Worm (Caenorhabditis elegans) whole organism, early embryonic: Measurements from ENCODE around the gene ttr-36.

Source experiments
- B0310.2 ChIP-seq: sonication (generic microtip); optimal IDR thresholded peaks from 2 replicates; lab custom pipeline; 2016; ENCODE audit warnings: mild to moderate bottlenecking, missing genetic modification characterization, missing compliant biosample characterization
- F13C5.2 ChIP-seq: sonication (generic microtip); optimal IDR thresholded peaks from 2 replicates; lab custom pipeline; 2017; ENCODE audit warnings: mild to moderate bottlenecking, missing genetic modification characterization, inconsistent platforms, missing compliant biosample characterization
- aly-1 ChIP-seq: sonication (generic microtip); optimal IDR thresholded peaks from 2 replicates; lab custom pipeline; 2016; ENCODE audit warnings: missing genetic modification characterization, missing compliant biosample characterization
- ama-1 ChIP-seq: fragments of 150-350 bp; optimal IDR thresholded peaks from 2 replicates; lab custom pipeline; 2014
- ceh-13 ChIP-seq: fragments of 200-800 bp; sonication (Bioruptor generic); optimal IDR thresholded peaks from 2 replicates; lab custom pipeline; 2018; ENCODE audit warnings: mild to moderate bottlenecking, missing genetic modification characterization, missing compliant biosample characterization
- ceh-36 ChIP-seq: sonication (generic microtip); optimal IDR thresholded peaks from 2 replicates; lab custom pipeline; 2016; ENCODE audit warnings: missing genetic modification characterization, inconsistent platforms, missing compliant biosample characterization
- ets-7 ChIP-seq: sonication (generic microtip); optimal IDR thresholded peaks from 2 replicates; lab custom pipeline; 2016; ENCODE audit warnings: missing genotype, missing genetic modification characterization, missing compliant biosample characterization
- flt-1 ChIP-seq: fragments of 200-800 bp; sonication (Bioruptor generic); IDR thresholded peaks from 2 replicates; pipeline ENCODE4 v1.3.6; 2022; ENCODE audit warnings: missing genetic modification characterization, missing compliant biosample characterization
- hmbx-1 ChIP-seq: sonication (generic microtip); optimal IDR thresholded peaks from 2 replicates; lab custom pipeline; 2016; ENCODE audit warnings: mild to moderate bottlenecking, missing genetic modification characterization, missing compliant biosample characterization
- hmg-4 ChIP-seq: fragments of 200-800 bp; sonication (Bioruptor generic); optimal IDR thresholded peaks from 2 replicates; lab custom pipeline; 2018; ENCODE audit warnings: mild to moderate bottlenecking, missing genetic modification characterization, missing compliant biosample characterization
- hnd-1 ChIP-seq: sonication (generic microtip); optimal IDR thresholded peaks from 2 replicates; lab custom pipeline; 2016; ENCODE audit warnings: missing genetic modification characterization, missing compliant biosample characterization
- pes-1 ChIP-seq: fragments of 200-800 bp; sonication (Bioruptor generic); IDR thresholded peaks from 2 replicates; pipeline ENCODE4 v1.3.6; 2022; ENCODE audit warnings: missing genetic modification reagents, missing genetic modification characterization, missing compliant biosample characterization
- scrt-1 ChIP-seq: fragments of 200-800 bp; sonication (Bioruptor generic); IDR thresholded peaks from 2 replicates; pipeline ENCODE4 v1.3.6; 2022; ENCODE audit warnings: missing genetic modification characterization, missing compliant biosample characterization
- sea-1 ChIP-seq: fragments of 200-800 bp; sonication (Bioruptor generic); conservative IDR thresholded peaks from 2 replicates; pipeline ENCODE4 v1.3.6; 2022; ENCODE audit warnings: missing genetic modification characterization, missing compliant biosample characterization
- tbx-11 ChIP-seq: fragments of 200-800 bp; sonication (Bioruptor generic); IDR thresholded peaks from 2 replicates; pipeline ENCODE4 v1.3.6; 2022; ENCODE audit warnings: missing genetic modification characterization, missing compliant biosample characterization
- tbx-37 ChIP-seq: fragments of 200-800 bp; sonication (Bioruptor generic); conservative IDR thresholded peaks from 2 replicates; pipeline ENCODE4 v1.3.6; 2022; ENCODE audit warnings: missing genetic modification reagents, missing genetic modification characterization, missing compliant biosample characterization
- tra-4 ChIP-seq: sonication (generic microtip); optimal IDR thresholded peaks from 2 replicates; lab custom pipeline; 2017; ENCODE audit warnings: missing genetic modification characterization, missing compliant biosample characterization

Gene ttr-36

DNA sequence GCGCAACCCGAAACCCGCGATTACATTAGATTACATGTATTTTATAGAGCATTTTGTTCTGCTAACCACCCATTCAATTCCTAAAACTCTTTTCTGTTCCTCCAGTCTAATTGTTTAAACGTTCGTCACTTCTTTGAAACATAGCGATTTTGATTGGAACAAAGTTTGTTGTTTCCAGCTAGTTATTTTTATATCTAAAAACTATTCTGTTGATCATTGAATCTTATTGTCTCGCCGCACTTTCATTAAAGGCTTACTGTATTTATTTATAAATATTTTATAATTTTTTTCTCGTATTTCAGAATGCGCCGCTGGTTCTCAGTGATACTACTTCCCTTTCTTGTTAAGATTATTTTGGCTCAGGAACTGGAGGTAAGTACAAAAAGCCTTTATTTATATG lies 32.0 kb downstream of the ttr-36 start, which contains the start of gene T14E8.2:
TSS of gene T14E8.2 (plus strand) at position 301 of the 400 bp plus-strand sequence.
- no peak for TF ChIP-seq pes-1
- no peak for TF ChIP-seq tbx-37
- TF ChIP-seq tbx-11 (GFP tag; lab: Robert Waterston, UW): no peak
- no peak for TF ChIP-seq ceh-13 (GFP tag; lab: Kevin White, UChicago)
- no peak for TF ChIP-seq ets-7 (tag; lab: Kevin White, UChicago)
- TF ChIP-seq B0310.2: no peak
- TF ChIP-seq hmbx-1 (tag; lab: Kevin White, UChicago): no peak
- no peak for TF ChIP-seq hnd-1 (tag; lab: Kevin White, UChicago)
- TF ChIP-seq flt-1 (GFP tag; lab: Robert Waterston, UW): no peak

DNA sequence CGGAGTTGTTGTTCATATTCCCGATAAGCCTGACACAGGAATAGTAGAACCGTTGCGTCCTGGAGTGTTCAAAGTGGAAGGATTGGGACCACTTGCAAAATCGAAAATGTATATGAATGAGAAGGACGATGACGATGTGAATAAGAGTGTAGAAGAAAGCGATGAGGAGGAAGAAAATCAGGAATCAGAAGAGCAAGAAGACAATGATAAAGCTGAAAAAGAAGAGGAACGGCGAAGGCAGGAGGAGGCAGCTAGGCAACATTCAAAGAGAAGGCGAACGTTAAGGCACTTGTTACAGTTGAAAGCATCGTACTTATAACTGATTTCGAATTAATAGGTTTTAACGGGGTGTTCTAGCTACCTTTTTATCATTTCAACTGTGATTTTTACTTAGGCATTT lies 32.9 kb downstream of the ttr-36 start:
- TF ChIP-seq tbx-11 (GFP tag; lab: Robert Waterston, UW): no peak
- no peak for TF ChIP-seq ceh-36 (tag; lab: Kevin White, UChicago)
- TF ChIP-seq ama-1 (lab: Kevin White, UChicago): no peak

DNA sequence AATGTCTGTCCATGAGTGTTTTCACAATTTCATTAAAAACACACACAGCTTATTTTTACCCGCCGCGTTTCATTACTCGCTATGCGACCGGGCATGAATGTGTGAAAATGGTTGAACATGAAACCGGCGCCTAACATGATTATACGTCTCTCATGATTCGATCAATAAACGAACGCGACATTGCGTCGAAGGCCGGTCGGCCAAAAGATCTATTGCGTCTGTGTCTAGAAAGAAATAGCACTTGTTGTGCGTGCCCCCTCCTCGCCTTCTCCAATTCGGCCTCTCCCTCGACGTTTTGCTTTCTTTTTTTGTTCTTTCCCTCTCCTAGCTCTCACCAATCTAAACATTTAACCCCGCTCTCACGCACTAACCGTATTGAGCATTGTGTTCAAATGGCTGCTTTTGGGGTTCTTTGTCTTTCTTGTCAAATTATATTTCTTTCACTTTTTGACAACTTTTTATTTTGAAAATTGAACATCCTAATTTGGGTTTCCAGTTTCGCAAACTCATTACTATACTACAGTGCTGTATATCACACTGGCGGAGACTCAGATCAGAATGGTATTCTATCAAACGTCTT lies 40.4 kb downstream of the ttr-36 start:
- no peak for TF ChIP-seq flt-1 (GFP tag; lab: Robert Waterston, UW)
- no peak for TF ChIP-seq F13C5.2
- TF ChIP-seq sea-1 (GFP tag; lab: Robert Waterston, UW): no peak
- TF ChIP-seq ceh-36 (tag; lab: Kevin White, UChicago): no peak
- no peak for TF ChIP-seq hmg-4
- TF ChIP-seq hmbx-1 (tag; lab: Kevin White, UChicago): no peak
- TF ChIP-seq aly-1 (tag; lab: Kevin White, UChicago): no peak
- no peak for TF ChIP-seq ets-7 (tag; lab: Kevin White, UChicago)
- no peak for TF ChIP-seq tra-4 (tag; lab: Kevin White, UChicago)
- no peak for TF ChIP-seq scrt-1

DNA sequence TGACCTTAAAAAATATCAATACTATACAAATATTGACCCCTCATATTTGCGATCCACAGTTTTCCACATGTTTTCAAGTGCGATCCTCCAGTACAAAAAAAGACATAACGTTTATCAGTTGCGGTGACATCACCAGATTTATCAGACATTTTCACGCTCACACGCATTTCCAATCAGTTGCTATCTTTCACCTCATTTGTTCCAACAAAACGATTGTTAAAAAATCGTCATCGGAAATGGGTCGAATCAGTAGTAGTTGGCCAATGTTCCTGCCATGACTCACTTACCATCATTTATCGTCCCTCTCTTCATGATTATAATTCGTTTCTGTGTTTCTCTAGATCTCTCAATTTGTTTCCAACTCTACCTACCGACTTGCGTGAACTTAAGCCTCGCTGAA lies 41.0 kb downstream of the ttr-36 start:
- TF ChIP-seq sea-1 (GFP tag; lab: Robert Waterston, UW): no peak
- no peak for TF ChIP-seq ama-1 (lab: Kevin White, UChicago)
- TF ChIP-seq pes-1: no peak
- no peak for TF ChIP-seq tra-4 (tag; lab: Kevin White, UChicago)
- TF ChIP-seq ets-7 (tag; lab: Kevin White, UChicago): no peak
- no peak for TF ChIP-seq ceh-36 (tag; lab: Kevin White, UChicago)
- no peak for TF ChIP-seq scrt-1
- TF ChIP-seq F13C5.2: no peak
- TF ChIP-seq hmbx-1 (tag; lab: Kevin White, UChicago): no peak
- TF ChIP-seq flt-1 (GFP tag; lab: Robert Waterston, UW): no peak
- no peak for TF ChIP-seq aly-1 (tag; lab: Kevin White, UChicago)
- no peak for TF ChIP-seq B0310.2
- TF ChIP-seq ceh-13 (GFP tag; lab: Kevin White, UChicago): no peak
- no peak for TF ChIP-seq hmg-4
- no peak for TF ChIP-seq tbx-37
- TF ChIP-seq hnd-1 (tag; lab: Kevin White, UChicago): no peak
- TF ChIP-seq tbx-11 (GFP tag; lab: Robert Waterston, UW): no peak

DNA sequence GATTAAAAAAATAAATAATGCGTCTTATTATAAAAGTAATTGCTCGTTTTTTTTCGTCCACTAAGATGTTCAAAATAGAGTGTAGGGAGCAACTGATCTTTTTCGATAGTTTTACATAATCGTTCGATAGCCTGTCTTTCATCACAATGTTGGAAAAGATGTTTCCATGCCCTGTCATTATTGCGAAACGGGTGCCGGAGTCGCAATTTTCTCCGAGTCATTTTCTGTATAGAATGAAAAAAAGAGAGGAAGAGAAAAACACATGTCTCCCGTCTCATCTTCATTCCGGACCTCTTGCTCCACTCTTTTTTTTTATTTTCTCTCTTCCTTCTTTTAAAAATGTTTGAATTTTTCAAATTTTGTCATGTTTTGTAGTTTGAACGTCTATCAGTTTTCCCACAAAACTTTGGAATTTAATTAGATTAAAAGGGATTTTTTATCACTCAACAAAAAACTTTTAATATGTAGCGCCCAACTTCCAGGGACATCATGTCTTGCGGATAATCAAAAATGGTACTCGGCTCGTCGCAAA lies 42.1 kb downstream of the ttr-36 start, which contains the start of gene svh-2:
TSS of gene svh-2 (plus strand) at position 482 of the 532 bp plus-strand sequence.
- TF ChIP-seq sea-1 (GFP tag; lab: Robert Waterston, UW): no peak
- no peak for TF ChIP-seq tbx-37
- no peak for TF ChIP-seq ceh-13 (GFP tag; lab: Kevin White, UChicago)
- TF ChIP-seq aly-1 (tag; lab: Kevin White, UChicago): no peak
- no peak for TF ChIP-seq hmbx-1 (tag; lab: Kevin White, UChicago)
- no peak for TF ChIP-seq tra-4 (tag; lab: Kevin White, UChicago)
- TF ChIP-seq F13C5.2: no peak
- no peak for TF ChIP-seq B0310.2
- no peak for TF ChIP-seq scrt-1
- no peak for TF ChIP-seq hnd-1 (tag; lab: Kevin White, UChicago)
- TF ChIP-seq ets-7 (tag; lab: Kevin White, UChicago): no peak
- TF ChIP-seq ceh-36 (tag; lab: Kevin White, UChicago): no peak
- no peak for TF ChIP-seq tbx-11 (GFP tag; lab: Robert Waterston, UW)
- no peak for TF ChIP-seq flt-1 (GFP tag; lab: Robert Waterston, UW)
- no peak for TF ChIP-seq pes-1
- TF ChIP-seq hmg-4: no peak
- TF ChIP-seq ama-1 (lab: Kevin White, UChicago): no peak

DNA sequence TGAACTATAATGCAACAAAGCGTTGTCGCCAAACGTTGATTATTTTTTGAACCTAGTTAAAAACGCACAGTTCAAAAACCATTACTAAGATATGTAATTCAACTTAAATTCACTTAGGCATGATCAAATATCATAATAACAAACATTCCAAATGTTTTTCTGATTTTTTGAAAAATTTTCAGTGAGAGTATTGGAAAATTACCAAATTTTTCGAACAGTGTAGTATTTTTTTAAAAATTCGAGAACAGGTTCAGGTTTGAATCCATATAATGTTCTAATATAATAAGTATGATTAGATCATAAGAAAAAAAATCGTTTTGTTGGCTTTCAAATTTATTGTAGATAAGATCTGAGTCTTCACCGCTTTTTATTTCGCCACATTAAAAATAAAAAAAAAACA lies 42.9 kb downstream of the ttr-36 start:
- TF ChIP-seq ceh-13 (GFP tag; lab: Kevin White, UChicago) (no peak), scrt-1 (no peak), tra-4 (tag; lab: Kevin White, UChicago) (no peak), pes-1 (no peak), tbx-11 (GFP tag; lab: Robert Waterston, UW) (no peak), flt-1 (GFP tag; lab: Robert Waterston, UW) (no peak), ceh-36 (tag; lab: Kevin White, UChicago) (no peak), hnd-1 (tag; lab: Kevin White, UChicago) (no peak), ama-1 (lab: Kevin White, UChicago) (no peak), F13C5.2 (no peak), sea-1 (GFP tag; lab: Robert Waterston, UW) (no peak), ets-7 (tag; lab: Kevin White, UChicago) (no peak), tbx-37 (no peak), hmg-4 (no peak), aly-1 (tag; lab: Kevin White, UChicago) (no peak), hmbx-1 (tag; lab: Kevin White, UChicago) (no peak)

DNA sequence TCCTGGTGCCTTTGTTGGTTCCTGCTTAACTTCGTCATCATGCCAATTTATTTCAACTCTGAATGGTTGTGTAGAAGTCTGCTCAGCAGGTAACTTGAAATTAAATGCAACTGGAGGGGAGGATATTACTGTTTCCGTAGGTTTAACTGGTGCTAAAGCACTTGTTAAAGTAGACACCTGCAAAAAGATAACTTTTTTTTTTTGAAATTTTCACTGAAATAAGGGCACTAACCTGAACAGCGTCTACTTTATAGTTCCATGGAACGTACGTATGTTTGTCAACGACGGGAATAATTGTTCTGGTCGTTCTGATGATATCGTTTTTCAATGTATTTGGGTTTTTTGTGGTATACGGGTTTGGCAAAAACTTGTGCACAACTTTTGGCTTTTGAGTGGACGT lies 49.8 kb downstream of the ttr-36 start:
- TF ChIP-seq sea-1 (GFP tag; lab: Robert Waterston, UW) (no peak), scrt-1 (no peak), tra-4 (tag; lab: Kevin White, UChicago) (no peak), F13C5.2 (no peak), hmbx-1 (tag; lab: Kevin White, UChicago) (no peak), flt-1 (GFP tag; lab: Robert Waterston, UW) (no peak), ceh-36 (tag; lab: Kevin White, UChicago) (no peak), B0310.2 (no peak), aly-1 (tag; lab: Kevin White, UChicago) (no peak)
